Worm (Caenorhabditis elegans) whole organism, L1 larva: ENCODE measurements around the gene mes-2.

Source experiments
- aly-2 ChIP-seq: fragments of 150-350 bp; optimal IDR thresholded peaks from 2 replicates; lab custom pipeline; 2014; ENCODE audit warnings: missing biosample characterization, missing genetic modification characterization
- ama-1 ChIP-seq: fragments of 150-350 bp; optimal IDR thresholded peaks from 2 replicates; lab custom pipeline; 2014
- efl-1 ChIP-seq, 4 experiments: fragments of 150-350 bp; optimal IDR thresholded peaks in 3 of 4; peaks in 1 of 4; 1 replicate in 1 of 4; 2 replicates in 3 of 4; lab custom pipeline; 2014; ENCODE audit warnings: missing biosample characterization in 2 of 4, missing genetic modification characterization in 2 of 4, missing genetic modification reagents in 2 of 4
- egl-27 ChIP-seq, 2 experiments: fragments of 150-350 bp in 1 of 2; sonication (generic microtip); optimal IDR thresholded peaks; 3 replicates each; lab custom pipeline; 2017 to 2018; ENCODE audit warnings: missing biosample characterization in 2 of 2, missing genetic modification characterization in 2 of 2, missing genetic modification reagents in 2 of 2
- elt-2 ChIP-seq: sonication (generic microtip); optimal IDR thresholded peaks from 2 replicates; lab custom pipeline; 2016; ENCODE audit warnings: missing genetic modification characterization, mild to moderate bottlenecking, inconsistent platforms, missing compliant biosample characterization, missing genetic modification reagents
- ets-5 ChIP-seq: fragments of 200-800 bp; sonication (Bioruptor generic); IDR thresholded peaks from 2 replicates; pipeline ENCODE4 v1.3.6; 2022; ENCODE audit warnings: missing genetic modification characterization, missing compliant biosample characterization
- lir-3 ChIP-seq: sonication (generic microtip); optimal IDR thresholded peaks from 2 replicates; lab custom pipeline; 2016; ENCODE audit warnings: mild to moderate bottlenecking, missing genetic modification characterization, moderate library complexity, missing compliant biosample characterization; ENCODE audit not compliant: poor library complexity
- lsy-2 ChIP-seq, 2 experiments: fragments of 150-350 bp; optimal IDR thresholded peaks; 2 replicates each; lab custom pipeline; 2014; ENCODE audit warnings: missing biosample characterization in 2 of 2, missing genetic modification characterization in 2 of 2
- nhr-20 ChIP-seq: sonication (generic microtip); optimal IDR thresholded peaks from 2 replicates; lab custom pipeline; 2016; ENCODE audit warnings: mild to moderate bottlenecking, missing genetic modification characterization, missing compliant biosample characterization
- nhr-237 ChIP-seq: fragments of 150-350 bp; optimal IDR thresholded peaks from 2 replicates; lab custom pipeline; 2014; ENCODE audit warnings: missing biosample characterization, missing genetic modification characterization
- nhr-28 ChIP-seq: fragments of 150-350 bp; optimal IDR thresholded peaks from 2 replicates; lab custom pipeline; 2014; ENCODE audit warnings: missing biosample characterization, missing genetic modification characterization
- pag-3 ChIP-seq: sonication (generic microtip); optimal IDR thresholded peaks from 2 replicates; lab custom pipeline; 2017; ENCODE audit warnings: missing genetic modification characterization, mild to moderate bottlenecking, missing compliant biosample characterization, antibody characterized with exemption, borderline replicate concordance; ENCODE audit not compliant: insufficient read depth
- tlp-1 ChIP-seq: fragments of 150-350 bp; optimal IDR thresholded peaks from 2 replicates; lab custom pipeline; 2014; ENCODE audit warnings: missing biosample characterization, missing genetic modification characterization
- ztf-4 ChIP-seq: fragments of 150-350 bp; optimal IDR thresholded peaks from 2 replicates; lab custom pipeline; 2014; ENCODE audit warnings: missing biosample characterization, missing genetic modification characterization

- TF ChIP-seq lir-3 (tag; lab: Kevin White, UChicago) (peak; percentile 72), elt-2 (tag; lab: Kevin White, UChicago) (no peak), ets-5 (GFP tag; lab: Robert Waterston, UW) (no peak), nhr-237 (tag; lab: Kevin White, UChicago) (peak; percentile 59), ztf-4 (tag; lab: Kevin White, UChicago) (peak; percentile 64), pag-3 (tag; lab: Kevin White, UChicago) (no peak), ama-1 (lab: Kevin White, UChicago) (peak; percentile 34), egl-27 (tag; optimal IDR thresholded peaks at IDR 0.05; lab: Kevin White, UChicago) (no peak), efl-1 (optimal IDR thresholded peaks at IDR 0.05; lab: Kevin White, UChicago) (peak; percentile 87 to 90), efl-1 (GFP tag; optimal IDR thresholded peaks at IDR 0.05 in 1 of 2; lab: Kevin White, UChicago) (peak; percentile 84 to 98), nhr-28 (tag; lab: Kevin White, UChicago) (no peak), nhr-20 (tag; lab: Kevin White, UChicago) (peak; percentile 91), aly-2 (tag; lab: Kevin White, UChicago) (peak; percentile 39), tlp-1 (tag; lab: Kevin White, UChicago) (no peak), lsy-2 (tag; optimal IDR thresholded peaks at IDR 0.05; lab: Kevin White, UChicago) (peak; percentile 87 to 95)
These were observed 15.8 kb downstream of the mes-2 start for ce11 chrII:14399595-14399994.
